Worm (Caenorhabditis elegans): ENCODE results near the gene rpia-1.

DNA sequence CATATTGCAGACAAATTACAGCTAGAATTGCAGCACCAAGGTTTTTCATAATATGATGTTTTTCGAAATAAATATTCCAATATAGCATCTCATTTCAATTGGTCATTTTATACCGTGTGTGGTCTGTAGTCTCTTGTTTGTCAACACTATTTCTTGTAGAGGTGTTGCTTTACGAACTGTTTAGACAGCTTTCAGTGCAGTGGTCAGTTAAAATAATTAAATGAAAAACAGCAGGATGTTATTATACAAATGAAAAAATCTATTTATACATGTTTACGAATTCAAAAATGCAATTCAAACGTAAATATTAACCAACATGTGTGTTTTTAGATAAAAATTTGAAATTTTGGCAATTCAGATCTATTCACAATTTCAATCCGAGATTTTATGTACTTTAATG lies 11.1 kb upstream of the rpia-1 start, which contains the start of gene B0280.7:
- TF ChIP-seq W03F9.2 (tag; optimal IDR thresholded peaks at IDR 0.05) (no peak), him-1 (tag; optimal IDR thresholded peaks at IDR 0.05) (no peak)
